Comparison of ENCODE assay signal across 4 fruit fly cellular contexts in genomic region chr3L:3391871-3392270, dm6.
TF ChIP-seq lines count a peak whose summit lies in the region.

No protein-coding gene starts in this region.

- no peak for TF ChIP-seq CTCF in whole organism, embryonic (GFP tag; optimal IDR thresholded peaks at IDR 0.05; lab: Kevin White, UChicago)

TF ChIP-seq in whole organism, embryonic, 481 proteins besides CTCF, POLR2A, EP300 and RAD21 (continues in another document):
- TF ChIP-seq Hr51 (GFP tag; optimal IDR thresholded peaks at IDR 0.05; lab: Kevin White, UChicago) (no peak), CG4404 (GFP tag; IDR thresholded peaks at IDR 0.05; lab: Robert Waterston, UW) (peak; percentile 36; the same call in 1 of the 2 replicates), CG7786 (GFP tag; optimal IDR thresholded peaks at IDR 0.05; lab: Kevin White, UChicago) (no peak), CG18011 (GFP tag; optimal IDR thresholded peaks at IDR 0.05; lab: Kevin White, UChicago) (no peak), CG3847 (GFP tag; IDR thresholded peaks at IDR 0.05; lab: Robert Waterston, UW) (no peak), CG9727 (GFP tag; optimal IDR thresholded peaks at IDR 0.05; lab: Kevin White, UChicago) (peak; percentile 46), chif (GFP tag; optimal IDR thresholded peaks at IDR 0.05; lab: Kevin White, UChicago) (peak in 1 of 2 experiments; percentile 53), Hmr (GFP tag; optimal IDR thresholded peaks at IDR 0.05; lab: Kevin White, UChicago) (no peak), cwo (GFP tag; optimal IDR thresholded peaks at IDR 0.05; lab: Kevin White, UChicago) (no peak), CG16815 (GFP tag; optimal IDR thresholded peaks at IDR 0.05; lab: Kevin White, UChicago) (peak; percentile 38), CG12299 (tag; optimal IDR thresholded peaks at IDR 0.05; lab: Kevin White, UChicago) (no peak), CG30020 (tag; optimal IDR thresholded peaks at IDR 0.05; lab: Kevin White, UChicago) (no peak), maf-S (GFP tag; optimal IDR thresholded peaks at IDR 0.05; lab: Kevin White, UChicago) (no peak), Oli (tag; optimal IDR thresholded peaks at IDR 0.05; lab: Kevin White, UChicago) (peak; percentile 2), CG11723 (GFP tag; optimal IDR thresholded peaks at IDR 0.05; lab: Kevin White, UChicago) (no peak), CG6854 (GFP tag; optimal IDR thresholded peaks at IDR 0.05; lab: Kevin White, UChicago) (no peak), Ets65A (GFP tag; lab: Kevin White, UChicago) (peak; percentile 24), CG1024 (GFP tag; IDR thresholded peaks at IDR 0.05; lab: Robert Waterston, UW) (no peak), phol (tag; optimal IDR thresholded peaks at IDR 0.05; lab: Kevin White, UChicago) (peak; percentile 20), Adf1 (GFP tag; IDR thresholded peaks at IDR 0.05; lab: Robert Waterston, UW) (no peak), CG14710 (tag; optimal IDR thresholded peaks at IDR 0.05; lab: Kevin White, UChicago) (peak; percentile 38), gem (tag; optimal IDR thresholded peaks at IDR 0.05; lab: Kevin White, UChicago) (peak; percentile 43), ems (GFP tag; optimal IDR thresholded peaks at IDR 0.05; lab: Kevin White, UChicago) (no peak), CG12391 (tag; optimal IDR thresholded peaks at IDR 0.05; lab: Kevin White, UChicago) (peak; percentile 43)

TF ChIP-seq in whole organism, prepupa, 60 proteins besides CTCF, POLR2A, EP300 and RAD21 (continues in another document):
- TF ChIP-seq fd85E (GFP tag; optimal IDR thresholded peaks at IDR 0.05; lab: Kevin White, UChicago): no peak
- TF ChIP-seq net (GFP tag; optimal IDR thresholded peaks at IDR 0.05; lab: Kevin White, UChicago): peak; percentile 47
- peak; percentile 58 for TF ChIP-seq fd59A (GFP tag; optimal IDR thresholded peaks at IDR 0.05; lab: Kevin White, UChicago)
- peak; percentile 44 for TF ChIP-seq Ets21C (GFP tag; optimal IDR thresholded peaks at IDR 0.05; lab: Kevin White, UChicago)
- peak; percentile 62 for TF ChIP-seq CG11762 (GFP tag; optimal IDR thresholded peaks at IDR 0.05; lab: Kevin White, UChicago; ENCODE audit: insufficient read depth)
- peak; percentile 79 for TF ChIP-seq Hr39 (GFP tag; optimal IDR thresholded peaks at IDR 0.05; lab: Kevin White, UChicago)
- peak; percentile 44 for TF ChIP-seq CG16779 (tag; optimal IDR thresholded peaks at IDR 0.05; lab: Kevin White, UChicago)
- TF ChIP-seq topi (GFP tag; optimal IDR thresholded peaks at IDR 0.05; lab: Kevin White, UChicago): peak; percentile 77
- no peak for TF ChIP-seq Hr38 (GFP tag; optimal IDR thresholded peaks at IDR 0.05; lab: Kevin White, UChicago)
- TF ChIP-seq Met (GFP tag; optimal IDR thresholded peaks at IDR 0.05; lab: Kevin White, UChicago): peak; percentile 85
- TF ChIP-seq Gug (GFP tag; IDR thresholded peaks at IDR 0.05; lab: Robert Waterston, UW): peak; percentile 23; the same call in 1 of the 2 replicates
- no peak for TF ChIP-seq Lpt (GFP tag; optimal IDR thresholded peaks at IDR 0.05; lab: Kevin White, UChicago)
- peak; percentile 83 for TF ChIP-seq CG10669 (GFP tag; optimal IDR thresholded peaks at IDR 0.05; lab: Kevin White, UChicago)
- peak; percentile 60; the same call in 1 of the 2 replicates for TF ChIP-seq CG15336 (GFP tag; IDR thresholded peaks at IDR 0.05; lab: Robert Waterston, UW)
- TF ChIP-seq CG8319 (GFP tag; optimal IDR thresholded peaks at IDR 0.05; lab: Kevin White, UChicago): peak; percentile 50
- TF ChIP-seq salr (GFP tag; optimal IDR thresholded peaks at IDR 0.05; lab: Kevin White, UChicago): peak; percentile 6 to 47
- peak; percentile 83 for TF ChIP-seq CG6163 (GFP tag; IDR thresholded peaks at IDR 0.05; lab: Robert Waterston, UW)
- peak; percentile 43 for TF ChIP-seq CG11902 (GFP tag; optimal IDR thresholded peaks at IDR 0.05; lab: Kevin White, UChicago)
- TF ChIP-seq CG8119 (GFP tag; IDR thresholded peaks at IDR 0.05; lab: Robert Waterston, UW): peak; percentile 46; the same call in 1 of the 3 replicates
- peak; percentile 69 for TF ChIP-seq CG1621 (tag; optimal IDR thresholded peaks at IDR 0.05; lab: Kevin White, UChicago)
- TF ChIP-seq CG31627 (GFP tag; optimal IDR thresholded peaks at IDR 0.05; lab: Kevin White, UChicago): peak; percentile 78
- TF ChIP-seq CG8632 (GFP tag; optimal IDR thresholded peaks at IDR 0.05; lab: Kevin White, UChicago): peak; percentile 55
- TF ChIP-seq CG4318 (GFP tag; optimal IDR thresholded peaks at IDR 0.05; lab: Kevin White, UChicago): peak; percentile 27

TF ChIP-seq in whole organism, pupa, 21 proteins besides CTCF, POLR2A, EP300 and RAD21:
- TF ChIP-seq Pif1A (GFP tag; optimal IDR thresholded peaks at IDR 0.05; lab: Kevin White, UChicago) (peak; percentile 69), CG9948 (tag; optimal IDR thresholded peaks at IDR 0.05; lab: Kevin White, UChicago) (peak; percentile 82), CG13204 (GFP tag; optimal IDR thresholded peaks at IDR 0.05; lab: Kevin White, UChicago) (no peak), CG12605 (GFP tag; IDR thresholded peaks at IDR 0.05; lab: Robert Waterston, UW) (0 out of 2 replicates have a peak, but pooled peaks have one; percentile 9), fd96Ca (GFP tag; IDR thresholded peaks at IDR 0.05; lab: Robert Waterston, UW) (peak; percentile 49; the same call in 1 of the 3 replicates), CG15710 (tag; optimal IDR thresholded peaks at IDR 0.05; lab: Kevin White, UChicago) (peak; percentile 76), CG8301 (tag; optimal IDR thresholded peaks at IDR 0.05; lab: Kevin White, UChicago) (peak; percentile 75), D1 (tag; optimal IDR thresholded peaks at IDR 0.05; lab: Kevin White, UChicago) (peak; percentile 23), EcR (GFP tag; optimal IDR thresholded peaks at IDR 0.05; lab: Kevin White, UChicago) (no peak), CG14655 (GFP tag; optimal IDR thresholded peaks at IDR 0.05; lab: Kevin White, UChicago) (peak; percentile 77), CG17806 (tag; optimal IDR thresholded peaks at IDR 0.05; lab: Kevin White, UChicago) (peak; percentile 87), CG8159 (tag; optimal IDR thresholded peaks at IDR 0.05; lab: Kevin White, UChicago) (peak; percentile 86), gl (tag; optimal IDR thresholded peaks at IDR 0.05; lab: Kevin White, UChicago) (peak; percentile 69), CG4496 (GFP tag; IDR thresholded peaks at IDR 0.05; lab: Robert Waterston, UW) (peak; percentile 68; the same call in 2 of the 3 replicates), Snoo (tag; optimal IDR thresholded peaks at IDR 0.05; lab: Kevin White, UChicago) (peak; percentile 78), rn (GFP tag; IDR thresholded peaks at IDR 0.05; lab: Robert Waterston, UW) (no peak), CG32121 (GFP tag; IDR thresholded peaks at IDR 0.05; lab: Robert Waterston, UW) (no peak), CG10348 (GFP tag; IDR thresholded peaks at IDR 0.05; lab: Robert Waterston, UW) (no peak), Ets98B (GFP tag; IDR thresholded peaks at IDR 0.05; lab: Robert Waterston, UW) (peak; percentile 19; the same call in 1 of the 2 replicates), Pif1B (GFP tag; optimal IDR thresholded peaks at IDR 0.05; lab: Kevin White, UChicago) (peak; percentile 74), CG34367 (tag; optimal IDR thresholded peaks at IDR 0.05; lab: Kevin White, UChicago) (peak; percentile 67)
TF ChIP-seq in whole organism, pupa: peak in this region for 16.

TF ChIP-seq in whole organism, wandering third instar larva, 38 proteins besides CTCF, POLR2A, EP300 and RAD21 (continues in another document):
- TF ChIP-seq dl (GFP tag; optimal IDR thresholded peaks at IDR 0.05; lab: Kevin White, UChicago; ENCODE audit: insufficient read depth in 1 of 2, partially characterized antibody in 2 of 2) (no peak), lola (GFP tag; optimal IDR thresholded peaks at IDR 0.05; lab: Kevin White, UChicago) (no peak), Rel (GFP tag; optimal IDR thresholded peaks at IDR 0.05; lab: Kevin White, UChicago) (no peak), Rel (tag; optimal IDR thresholded peaks at IDR 0.05; lab: Kevin White, UChicago) (no peak), CG9705 (GFP tag; optimal IDR thresholded peaks at IDR 0.05; lab: Kevin White, UChicago) (no peak), usp (GFP tag; optimal IDR thresholded peaks at IDR 0.05; lab: Kevin White, UChicago) (no peak), sv (GFP tag; optimal IDR thresholded peaks at IDR 0.05; lab: Kevin White, UChicago) (no peak), Jra (GFP tag; optimal IDR thresholded peaks at IDR 0.05; lab: Kevin White, UChicago) (no peak), foxo (GFP tag; optimal IDR thresholded peaks at IDR 0.05; lab: Kevin White, UChicago) (peak in 1 of 2 experiments; percentile 64), jim (GFP tag; optimal IDR thresholded peaks at IDR 0.05; lab: Kevin White, UChicago) (no peak), Dif (GFP tag; optimal IDR thresholded peaks at IDR 0.05; lab: Kevin White, UChicago; ENCODE audit: partially characterized antibody) (no peak), GATAd (GFP tag; optimal IDR thresholded peaks at IDR 0.05; lab: Kevin White, UChicago) (no peak), tai (GFP tag; optimal IDR thresholded peaks at IDR 0.05; lab: Kevin White, UChicago) (no peak), dsf (GFP tag; optimal IDR thresholded peaks at IDR 0.05; lab: Kevin White, UChicago; ENCODE audit: borderline replicate concordance) (no peak), h (GFP tag; optimal IDR thresholded peaks at IDR 0.05; lab: Kevin White, UChicago) (peak; percentile 75), Hnf4 (GFP tag; optimal IDR thresholded peaks at IDR 0.05; lab: Kevin White, UChicago) (peak; percentile 6), ey (GFP tag; optimal IDR thresholded peaks at IDR 0.05; lab: Kevin White, UChicago) (peak; percentile 77), Abd-B (GFP tag; optimal IDR thresholded peaks at IDR 0.05; lab: Kevin White, UChicago) (no peak), CrebA (GFP tag; optimal IDR thresholded peaks at IDR 0.05; lab: Kevin White, UChicago; ENCODE audit: borderline replicate concordance) (no peak), Hr83 (GFP tag; optimal IDR thresholded peaks at IDR 0.05; lab: Kevin White, UChicago; ENCODE audit: poor library complexity, severe bottlenecking) (no peak), rgr (GFP tag; optimal IDR thresholded peaks at IDR 0.05; lab: Kevin White, UChicago) (peak; percentile 60), N (GFP tag; optimal IDR thresholded peaks at IDR 0.05; lab: Kevin White, UChicago) (no peak), woc (GFP tag; optimal IDR thresholded peaks at IDR 0.05; lab: Kevin White, UChicago) (peak; percentile 64), OdsH (GFP tag; optimal IDR thresholded peaks at IDR 0.05; lab: Kevin White, UChicago) (peak; percentile 72), Vsx2 (GFP tag; optimal IDR thresholded peaks at IDR 0.05; lab: Kevin White, UChicago; ENCODE audit: partially characterized antibody) (no peak), sage (GFP tag; optimal IDR thresholded peaks at IDR 0.05; lab: Kevin White, UChicago) (no peak), Myc (optimal IDR thresholded peaks at IDR 0.05; lab: Kevin White, UChicago) (no peak), brk (GFP tag; optimal IDR thresholded peaks at IDR 0.05; lab: Kevin White, UChicago) (no peak), Sp1 (GFP tag; optimal IDR thresholded peaks at IDR 0.05; lab: Kevin White, UChicago) (peak; percentile 57), Mio (GFP tag; optimal IDR thresholded peaks at IDR 0.05; lab: Kevin White, UChicago) (no peak)

Comparison
In these comparisons a context has a peak if more than half of its experiments do, and no peak if none do; other contexts are left out.
1. Of the 7 proteins assayed by ChIP-seq in both whole organism, embryonic and whole organism, prepupa: peak only in whole organism, embryonic: none; only in whole organism, prepupa: CG16779, Gug, Hr39 and Sox102F; in both: Blimp-1; in neither: 2.